Worm (Caenorhabditis elegans) whole organism, midembryonic: ENCODE data around the gene efl-3.

ENCODE experiments used
- T22C8.4 ChIP-seq: fragments of 200-800 bp; sonication (Bioruptor generic); IDR thresholded peaks from 2 replicates; pipeline ENCODE4 v1.3.6; 2022; ENCODE audit warnings: missing genetic modification characterization, missing compliant biosample characterization
- cog-1 ChIP-seq: sonication (generic microtip); optimal IDR thresholded peaks from 2 replicates; lab custom pipeline; 2016; ENCODE audit warnings: missing genetic modification characterization, missing compliant biosample characterization
- flt-1 ChIP-seq: fragments of 200-800 bp; sonication (Bioruptor generic); IDR thresholded peaks from 2 replicates; pipeline ENCODE4 v1.3.6; 2022; ENCODE audit warnings: missing genetic modification characterization, missing compliant biosample characterization
- klf-2 ChIP-seq: fragments of 200-800 bp; sonication (Bioruptor generic); conservative IDR thresholded peaks from 2 replicates; pipeline ENCODE4 v1.3.6; 2022; ENCODE audit warnings: missing genetic modification reagents, missing genetic modification characterization, missing compliant biosample characterization
- med-1 ChIP-seq: sonication (generic microtip); optimal IDR thresholded peaks from 2 replicates; lab custom pipeline; 2017; ENCODE audit warnings: missing genetic modification characterization, mild to moderate bottlenecking, missing compliant biosample characterization, antibody characterized with exemption, missing genetic modification reagents; ENCODE audit not compliant: insufficient read depth
- ref-1 ChIP-seq: fragments of 200-800 bp; sonication (Bioruptor generic); conservative IDR thresholded peaks from 2 replicates; pipeline ENCODE4 v1.3.6; 2022; ENCODE audit warnings: missing genetic modification reagents, missing genetic modification characterization, missing compliant biosample characterization
- tab-1 ChIP-seq: fragments of 200-800 bp; sonication (Bioruptor generic); IDR thresholded peaks from 2 replicates; pipeline ENCODE4 v1.3.6; 2022; ENCODE audit warnings: missing genetic modification characterization, missing compliant biosample characterization
- ztf-23 ChIP-seq: fragments of 200-800 bp; sonication (Bioruptor generic); IDR thresholded peaks from 2 replicates; pipeline ENCODE4 v1.3.6; 2022; ENCODE audit warnings: missing genetic modification reagents, missing genetic modification characterization, missing compliant biosample characterization
- ztf-29 ChIP-seq: fragments of 200-800 bp; sonication (Bioruptor generic); IDR thresholded peaks from 2 replicates; pipeline ENCODE4 v1.3.6; 2022; ENCODE audit warnings: missing genetic modification reagents, missing genetic modification characterization, missing compliant biosample characterization

The efl-3 gene

DNA sequence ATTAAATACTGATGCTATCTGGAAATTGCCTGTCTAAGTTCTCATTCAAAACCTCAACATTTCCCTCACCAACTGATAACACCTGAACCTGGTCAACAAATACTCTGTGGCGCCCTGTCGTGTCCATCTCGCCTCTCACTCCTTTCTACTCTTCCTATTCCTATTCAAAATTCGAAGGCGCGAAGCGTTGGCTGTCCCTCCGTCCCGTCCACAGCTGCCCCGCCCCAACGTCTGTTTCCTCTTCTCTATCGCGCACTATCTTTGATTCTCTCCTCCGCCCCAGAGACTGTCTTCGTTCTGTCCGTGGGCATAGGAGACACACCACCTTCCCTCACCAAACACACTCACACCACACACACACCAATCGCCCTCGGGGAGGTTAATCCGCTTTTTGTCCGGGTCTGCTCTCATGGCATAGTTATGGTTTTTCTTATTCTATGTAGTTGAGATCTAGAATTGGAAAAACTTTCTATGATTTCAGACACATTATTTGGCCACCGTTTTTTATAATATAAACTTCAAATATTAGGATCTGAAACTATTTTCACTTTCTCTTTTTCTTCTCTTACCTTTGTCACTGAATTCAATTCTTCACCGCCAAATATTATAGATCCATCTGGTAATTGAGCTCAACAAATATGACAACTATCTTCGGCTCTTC lies at the start of gene efl-3:
TSS of gene efl-3 (plus strand) at position 611 of the 661 bp plus-strand sequence.
- TF ChIP-seq ref-1 (GFP tag; lab: Robert Waterston, UW) (no peak), ztf-23 (no peak), flt-1 (GFP tag; lab: Robert Waterston, UW) (no peak), cog-1 (tag; lab: Kevin White, UChicago) (no peak), klf-2 (GFP tag; lab: Robert Waterston, UW) (no peak), T22C8.4 (GFP tag; lab: Robert Waterston, UW) (no peak), tab-1 (no peak), ztf-29 (GFP tag; lab: Robert Waterston, UW) (no peak), med-1 (no peak)

DNA sequence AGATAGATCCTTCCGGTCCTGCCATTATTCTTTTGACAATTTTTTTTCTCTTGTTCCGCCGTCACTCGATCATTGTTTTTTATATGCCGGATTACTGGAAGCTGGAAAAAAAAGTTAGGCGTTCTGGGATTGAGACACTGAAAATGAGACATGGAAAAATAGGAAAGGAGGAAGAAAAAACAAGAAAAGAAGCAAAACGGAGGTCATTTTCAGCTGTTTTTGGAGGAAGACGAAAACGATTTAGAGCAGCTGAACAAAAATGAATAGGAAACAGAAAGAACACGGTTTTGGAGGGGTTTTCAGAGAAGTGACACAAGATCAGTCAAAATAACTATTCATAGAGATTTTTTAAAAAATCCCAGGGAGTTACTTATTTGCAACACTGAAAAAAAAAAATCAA lies 43.4 kb upstream of the efl-3 start, which contains the start of gene amt-3:
TSS of gene amt-3 (minus strand) at position 101 of the 400 bp plus-strand sequence.
- TF ChIP-seq klf-2 (GFP tag; lab: Robert Waterston, UW) = no peak
- no peak for TF ChIP-seq ztf-23
- TF ChIP-seq tab-1 = no peak
- no peak for TF ChIP-seq med-1
- no peak for TF ChIP-seq T22C8.4 (GFP tag; lab: Robert Waterston, UW)

DNA sequence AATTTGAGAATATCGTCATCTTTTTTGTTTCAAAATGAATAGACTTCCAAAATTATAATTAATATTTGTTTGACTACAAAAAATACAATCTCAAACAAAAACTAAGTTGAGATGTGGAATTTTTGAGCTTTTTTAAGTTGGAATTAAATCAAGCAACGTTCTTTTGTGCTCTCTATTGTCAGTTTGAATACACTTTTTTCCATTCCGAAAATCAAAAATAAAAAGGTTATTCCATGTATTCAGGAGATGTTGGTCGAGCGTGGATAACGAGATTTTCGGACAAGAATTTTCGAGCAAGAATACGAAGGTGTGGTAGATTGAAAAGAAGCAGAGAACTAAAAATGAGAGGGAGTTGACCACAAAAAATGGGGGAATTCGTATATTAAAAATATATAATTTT lies 42.3 kb upstream of the efl-3 start:
- TF ChIP-seq ztf-29 (GFP tag; lab: Robert Waterston, UW) = no peak
- no peak for TF ChIP-seq ref-1 (GFP tag; lab: Robert Waterston, UW)

DNA sequence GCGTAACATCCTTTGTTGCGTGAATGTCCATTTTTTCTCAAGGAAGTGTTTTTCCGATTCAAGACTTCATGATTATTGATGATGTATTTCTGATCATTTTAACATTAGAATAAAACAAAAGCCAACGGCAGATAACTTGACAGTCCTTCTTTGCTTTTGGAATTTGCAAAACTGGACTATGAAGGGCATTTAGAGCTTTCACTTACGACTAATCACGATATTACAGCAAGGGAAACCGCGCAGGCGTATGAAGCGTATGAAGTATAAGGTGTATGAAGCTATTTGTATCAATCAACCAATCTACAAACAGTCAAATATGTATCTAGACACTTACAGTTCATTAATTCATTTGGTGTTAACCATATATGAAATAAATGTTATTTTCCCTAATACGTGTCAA lies 34.7 kb upstream of the efl-3 start:
- TF ChIP-seq T22C8.4 (GFP tag; lab: Robert Waterston, UW) (no peak), med-1 (no peak), cog-1 (tag; lab: Kevin White, UChicago) (no peak), klf-2 (GFP tag; lab: Robert Waterston, UW) (no peak), ref-1 (GFP tag; lab: Robert Waterston, UW) (no peak), flt-1 (GFP tag; lab: Robert Waterston, UW) (no peak), ztf-23 (no peak), ztf-29 (GFP tag; lab: Robert Waterston, UW) (no peak)

DNA sequence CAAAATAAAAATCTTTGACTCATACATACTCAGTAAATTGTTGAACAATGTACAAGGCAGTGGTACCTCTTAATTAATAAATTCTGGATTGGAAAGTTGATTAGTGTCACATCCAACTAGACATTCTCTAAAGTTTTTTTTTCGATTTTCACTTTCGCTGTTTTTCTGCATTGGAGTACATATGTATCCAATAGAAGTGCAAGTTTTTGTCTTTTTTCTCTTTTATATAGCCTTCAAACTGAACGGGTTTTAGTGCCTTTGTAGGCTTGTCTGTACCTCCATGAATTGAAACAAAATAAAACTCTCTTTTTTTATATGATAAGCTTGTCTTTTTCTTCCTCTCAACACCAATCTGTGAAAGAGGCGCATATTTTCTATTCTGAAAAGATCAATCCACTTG lies 32.3 kb upstream of the efl-3 start:
- TF ChIP-seq med-1 = no peak
- no peak for TF ChIP-seq ztf-29 (GFP tag; lab: Robert Waterston, UW)
- TF ChIP-seq klf-2 (GFP tag; lab: Robert Waterston, UW) = no peak
- TF ChIP-seq ref-1 (GFP tag; lab: Robert Waterston, UW) = no peak
- TF ChIP-seq flt-1 (GFP tag; lab: Robert Waterston, UW) = no peak
- no peak for TF ChIP-seq T22C8.4 (GFP tag; lab: Robert Waterston, UW)
- TF ChIP-seq cog-1 (tag; lab: Kevin White, UChicago) = no peak
- no peak for TF ChIP-seq ztf-23
- no peak for TF ChIP-seq tab-1

DNA sequence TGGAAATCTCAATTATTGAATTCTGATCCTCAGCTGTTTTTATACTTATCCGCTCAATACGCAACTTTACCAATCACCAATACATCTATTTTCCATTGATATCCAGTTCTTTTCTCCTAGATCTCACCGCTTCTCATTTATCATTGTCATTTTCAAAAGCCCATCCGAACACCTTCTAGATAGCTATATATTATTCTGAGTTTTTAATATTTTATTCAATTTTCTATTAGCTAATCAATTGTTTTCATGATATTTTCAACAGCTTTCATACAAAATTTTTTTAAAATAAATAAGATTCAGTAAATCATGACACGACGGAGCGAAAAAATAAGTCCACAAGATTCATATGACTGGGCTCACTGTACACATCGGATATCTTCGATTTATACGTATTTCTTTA lies 31.3 kb upstream of the efl-3 start, which contains the start of gene F49E12.12:
TSS of gene F49E12.12 (plus strand) at position 301 of the 400 bp plus-strand sequence.
- TF ChIP-seq ztf-29 (GFP tag; lab: Robert Waterston, UW) = no peak
- TF ChIP-seq cog-1 (tag; lab: Kevin White, UChicago) = no peak
- TF ChIP-seq T22C8.4 (GFP tag; lab: Robert Waterston, UW) = no peak
- no peak for TF ChIP-seq med-1
- TF ChIP-seq klf-2 (GFP tag; lab: Robert Waterston, UW) = no peak
- no peak for TF ChIP-seq tab-1

DNA sequence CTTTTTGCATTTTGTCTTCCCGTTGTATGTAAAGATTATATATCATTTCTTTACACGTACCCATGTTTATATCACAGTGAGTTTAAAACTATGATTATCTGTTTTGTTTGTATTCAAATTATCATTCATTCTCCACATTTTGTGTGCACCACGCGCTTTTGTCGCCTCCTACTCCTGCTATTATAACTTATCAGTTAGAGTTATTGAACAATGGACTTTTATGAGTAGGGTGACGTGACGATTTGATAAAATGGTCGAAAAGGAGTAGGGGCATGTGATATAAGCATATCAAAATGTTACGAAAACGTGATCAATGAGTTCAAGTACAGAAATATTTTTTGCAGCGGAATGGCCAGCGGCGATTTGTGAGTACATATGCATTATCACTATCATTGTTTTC lies 29.6 kb upstream of the efl-3 start:
- TF ChIP-seq tab-1 (no peak), ztf-23 (no peak), med-1 (no peak), T22C8.4 (GFP tag; lab: Robert Waterston, UW) (no peak), klf-2 (GFP tag; lab: Robert Waterston, UW) (no peak), flt-1 (GFP tag; lab: Robert Waterston, UW) (no peak), ref-1 (GFP tag; lab: Robert Waterston, UW) (no peak)

DNA sequence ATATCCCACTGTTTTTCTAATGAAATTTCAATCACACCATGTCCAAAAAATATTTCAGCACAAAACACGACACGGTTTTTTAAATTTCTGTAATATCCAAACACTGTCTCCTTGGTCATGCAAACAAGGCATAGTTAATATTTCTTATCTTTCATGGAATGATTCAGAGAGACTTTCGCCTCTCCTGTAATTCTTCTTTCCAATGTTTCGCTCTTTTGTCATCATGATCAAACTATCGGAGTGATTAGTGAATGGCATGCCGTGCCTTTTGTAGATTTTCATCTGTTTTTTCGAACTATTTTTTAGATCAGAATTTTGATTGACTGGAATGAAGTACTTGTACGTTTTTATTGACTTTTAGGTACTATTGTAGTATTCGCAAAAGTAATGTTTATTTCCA lies 28.1 kb upstream of the efl-3 start:
- TF ChIP-seq ref-1 (GFP tag; lab: Robert Waterston, UW) (no peak), med-1 (no peak), ztf-23 (no peak), cog-1 (tag; lab: Kevin White, UChicago) (no peak), ztf-29 (GFP tag; lab: Robert Waterston, UW) (no peak), klf-2 (GFP tag; lab: Robert Waterston, UW) (no peak), T22C8.4 (GFP tag; lab: Robert Waterston, UW) (no peak), flt-1 (GFP tag; lab: Robert Waterston, UW) (no peak), tab-1 (no peak)

DNA sequence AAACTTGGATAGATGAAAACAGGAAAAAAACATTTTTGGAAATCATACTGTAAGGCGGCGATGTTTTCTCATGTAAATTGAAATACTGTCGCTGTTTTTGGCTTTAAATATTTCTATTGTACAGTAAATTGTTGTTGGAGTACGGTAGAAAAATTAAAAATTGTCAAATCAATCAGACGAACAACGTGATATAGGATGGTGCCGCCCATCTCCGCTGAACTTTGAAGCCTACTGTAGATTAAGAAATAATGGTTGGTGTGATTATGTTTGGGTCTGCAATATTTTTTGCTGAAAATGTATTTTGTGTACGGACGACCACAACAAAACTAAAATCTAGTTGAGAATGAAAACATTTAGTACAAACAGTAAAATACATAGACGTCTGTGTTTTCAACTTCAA lies 26.9 kb upstream of the efl-3 start:
- TF ChIP-seq T22C8.4 (GFP tag; lab: Robert Waterston, UW) (no peak), ref-1 (GFP tag; lab: Robert Waterston, UW) (no peak), tab-1 (no peak), flt-1 (GFP tag; lab: Robert Waterston, UW) (no peak), cog-1 (tag; lab: Kevin White, UChicago) (no peak), med-1 (no peak), ztf-23 (no peak), ztf-29 (GFP tag; lab: Robert Waterston, UW) (no peak), klf-2 (GFP tag; lab: Robert Waterston, UW) (no peak)

DNA sequence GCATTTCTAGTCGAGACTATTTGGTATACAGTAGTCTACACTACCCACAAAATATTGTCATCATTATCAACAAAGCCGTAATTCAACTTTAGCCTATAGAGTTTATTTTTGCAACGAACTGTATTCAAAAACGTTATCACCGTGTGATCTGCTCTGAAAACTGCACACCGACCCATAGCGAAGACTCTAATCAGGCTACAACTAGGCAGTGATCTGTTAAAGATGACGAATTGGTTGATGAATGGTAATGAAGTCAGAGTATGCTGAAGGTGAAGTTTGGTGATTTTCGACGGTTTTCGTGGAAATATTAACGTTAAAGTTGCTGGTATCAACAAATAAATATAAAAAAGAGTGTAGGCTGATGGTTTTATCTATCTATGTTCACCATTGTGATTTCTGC lies 25.6 kb upstream of the efl-3 start:
- TF ChIP-seq tab-1 = no peak
- TF ChIP-seq klf-2 (GFP tag; lab: Robert Waterston, UW) = no peak
